Worm (Caenorhabditis elegans): ENCODE data around the gene srg-62.

DNA sequence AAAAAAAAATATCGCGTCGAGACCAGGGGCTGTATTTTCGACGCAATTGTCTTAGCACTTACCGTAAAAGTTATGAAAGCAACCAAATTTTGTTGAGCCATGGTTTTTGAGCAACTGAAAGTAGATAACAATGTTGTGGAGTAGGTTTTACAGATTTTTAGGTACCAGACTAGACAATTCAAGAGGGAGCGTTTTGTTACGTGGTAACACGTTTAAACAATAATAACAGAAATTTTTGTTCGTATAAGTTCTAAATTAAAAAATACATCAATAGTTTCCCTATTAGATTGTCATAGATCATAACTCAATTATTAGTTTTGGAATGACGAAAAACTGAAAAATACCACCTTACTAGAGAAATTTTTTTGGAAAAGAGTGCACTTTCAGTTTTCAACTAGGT is 7.8 kb upstream of the srg-62 start, which contains the start of gene srx-24:
- no peak for TF ChIP-seq unc-62 (GFP tag; optimal IDR thresholded peaks at IDR 0.05)
- TF ChIP-seq ama-1 (optimal IDR thresholded peaks at IDR 0.05), result no peak
- no peak for TF ChIP-seq C16A3.4 (tag; optimal IDR thresholded peaks at IDR 0.05)
- TF ChIP-seq grh-1 (GFP tag; IDR thresholded peaks at IDR 0.05), result no peak
- TF ChIP-seq xbp-1 (tag; optimal IDR thresholded peaks at IDR 0.05), result no peak
- TF ChIP-seq aly-2 (tag; optimal IDR thresholded peaks at IDR 0.05), result no peak
- TF ChIP-seq blmp-1 (tag; optimal IDR thresholded peaks at IDR 0.05), result no peak
- TF ChIP-seq nhr-11 (tag; optimal IDR thresholded peaks at IDR 0.05), result no peak
- TF ChIP-seq nhr-76 (tag; optimal IDR thresholded peaks at IDR 0.05), result no peak
- TF ChIP-seq lin-13 (GFP tag; optimal IDR thresholded peaks at IDR 0.05), result no peak
- TF ChIP-seq irx-1 (tag; optimal IDR thresholded peaks at IDR 0.05), result no peak
- TF ChIP-seq elt-2 (tag; optimal IDR thresholded peaks at IDR 0.05), result no peak
- no peak for TF ChIP-seq dpl-1 (GFP tag; optimal IDR thresholded peaks at IDR 0.05)
- TF ChIP-seq unc-30 (tag; optimal IDR thresholded peaks at IDR 0.05), result no peak
